Worm (Caenorhabditis elegans): ENCODE results near the gene Y94H6A.2.

Y94H6A.2 gene

DNA sequence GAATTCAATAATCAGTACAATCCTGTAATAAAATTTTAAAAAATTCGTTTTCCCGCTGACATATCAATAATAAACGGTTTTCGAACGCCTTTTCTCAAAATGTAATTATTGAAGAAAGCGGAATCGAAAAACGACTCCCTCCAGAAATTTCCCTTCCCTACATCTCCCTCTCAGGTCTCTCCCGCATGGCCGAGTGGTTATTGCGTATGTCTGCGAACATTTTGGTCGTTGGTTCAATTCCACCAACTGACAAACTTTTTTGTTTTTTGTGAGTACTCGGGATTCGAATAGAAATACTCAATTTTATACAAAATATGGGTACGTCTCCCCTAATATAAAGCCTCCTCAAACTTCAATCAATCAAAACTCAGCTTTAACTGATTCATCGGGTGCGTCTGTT, 9.9 kb downstream of the Y94H6A.2 start:
- TF ChIP-seq M03D4.4 (tag; optimal IDR thresholded peaks at IDR 0.05) (peak; percentile 29), drap-1 (GFP tag; optimal IDR thresholded peaks at IDR 0.05) (peak; percentile 1), sptf-1 (tag; optimal IDR thresholded peaks at IDR 0.05) (peak; percentile 27)

DNA sequence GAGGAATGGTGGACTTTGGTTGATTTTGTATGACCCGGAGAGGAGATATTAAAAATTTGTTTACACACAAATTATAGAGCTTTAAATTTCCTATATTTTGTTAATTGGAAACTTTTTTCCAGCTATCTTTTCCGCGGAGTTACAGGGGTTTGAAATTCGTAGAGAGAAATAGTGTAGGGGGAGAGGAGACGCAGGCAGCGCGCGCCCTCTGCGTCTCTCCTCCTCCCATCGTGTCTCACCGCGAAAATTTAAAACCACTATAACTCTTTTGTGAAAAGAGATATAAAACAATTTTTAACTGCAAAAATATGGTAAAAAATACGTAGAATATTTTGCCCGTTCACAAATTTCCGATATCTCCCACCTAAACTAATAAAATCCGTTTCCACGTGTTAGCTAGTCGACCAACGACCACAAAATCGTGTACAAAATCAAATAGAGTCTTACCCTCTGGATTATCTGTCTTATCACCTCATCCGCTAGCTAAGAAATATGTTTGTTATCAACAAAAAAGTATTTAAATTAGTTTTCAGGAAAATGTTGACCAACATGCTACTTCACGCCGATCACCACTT, 12.5 kb downstream of the Y94H6A.2 start, which contains the start of gene nhr-277:
Gene nhr-277, plus strand, starts transcription at position 525 of the 575 bp plus-strand sequence.
- TF ChIP-seq ceh-83 (GFP tag; optimal IDR thresholded peaks at IDR 0.05) = no peak
- no peak for TF ChIP-seq lin-13 (tag; optimal IDR thresholded peaks at IDR 0.05)
- TF ChIP-seq nhr-76 (tag; optimal IDR thresholded peaks at IDR 0.05) = no peak
- TF ChIP-seq sptf-1 (tag; optimal IDR thresholded peaks at IDR 0.05) = no peak
- TF ChIP-seq nhr-2 (tag; optimal IDR thresholded peaks at IDR 0.05) = no peak
- no peak for TF ChIP-seq nhr-237 (tag; optimal IDR thresholded peaks at IDR 0.05)
- no peak for TF ChIP-seq flh-1 (GFP tag; optimal IDR thresholded peaks at IDR 0.05)
- no peak for TF ChIP-seq zip-8 (tag; optimal IDR thresholded peaks at IDR 0.05)
- TF ChIP-seq ham-2 (GFP tag; optimal IDR thresholded peaks at IDR 0.05) = no peak
- no peak for TF ChIP-seq snpc-4 (tag; optimal IDR thresholded peaks at IDR 0.05)
- no peak for TF ChIP-seq nhr-28 (tag; optimal IDR thresholded peaks at IDR 0.05)
- no peak for TF ChIP-seq drap-1 (GFP tag; optimal IDR thresholded peaks at IDR 0.05)
- no peak for TF ChIP-seq unc-120 (tag; optimal IDR thresholded peaks at IDR 0.05; ENCODE audit: poor library complexity, severe bottlenecking)
- TF ChIP-seq M03D4.4 (tag; optimal IDR thresholded peaks at IDR 0.05) = no peak
- TF ChIP-seq mls-2 (tag; optimal IDR thresholded peaks at IDR 0.05) = no peak
- TF ChIP-seq unc-62 (GFP tag; optimal IDR thresholded peaks at IDR 0.05) = no peak
- no peak for TF ChIP-seq cnd-1 (tag; optimal IDR thresholded peaks at IDR 0.05)
- no peak for TF ChIP-seq elt-1 (tag; optimal IDR thresholded peaks at IDR 0.05; ENCODE audit: borderline replicate concordance, insufficient read depth)

DNA sequence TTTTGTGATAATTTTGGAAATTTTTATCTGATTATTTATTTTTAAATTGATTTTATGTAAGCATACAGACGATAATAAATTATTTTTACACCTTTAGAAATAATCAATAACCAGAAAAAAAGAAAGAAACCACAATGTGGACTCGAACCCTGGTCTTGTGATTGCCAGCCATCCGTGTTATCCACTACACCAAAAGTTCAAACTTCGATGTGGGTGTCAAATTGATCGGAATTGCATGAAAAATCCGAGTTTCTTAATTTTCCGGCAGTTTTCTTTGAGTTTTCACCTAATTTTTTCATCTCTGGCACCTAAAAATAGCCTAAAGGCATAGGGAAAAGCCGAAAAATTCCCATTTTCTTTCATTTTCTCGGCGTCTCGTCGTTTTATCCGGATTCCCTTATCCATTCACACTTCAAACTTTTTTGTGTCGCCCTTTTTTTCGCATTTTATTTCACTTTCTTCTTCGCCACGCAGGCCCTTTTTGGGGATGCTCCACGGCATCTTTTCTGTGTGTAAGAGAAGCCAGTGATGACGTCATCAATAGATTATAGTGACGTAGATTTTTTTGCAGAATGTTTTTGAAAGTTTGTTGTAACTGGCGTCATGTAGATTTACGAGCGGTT, 17.4 kb downstream of the Y94H6A.2 start:
- TF ChIP-seq elt-3 (tag; optimal IDR thresholded peaks at IDR 0.05) (no peak), zip-8 (tag; optimal IDR thresholded peaks at IDR 0.05) (peak; percentile 88)

DNA sequence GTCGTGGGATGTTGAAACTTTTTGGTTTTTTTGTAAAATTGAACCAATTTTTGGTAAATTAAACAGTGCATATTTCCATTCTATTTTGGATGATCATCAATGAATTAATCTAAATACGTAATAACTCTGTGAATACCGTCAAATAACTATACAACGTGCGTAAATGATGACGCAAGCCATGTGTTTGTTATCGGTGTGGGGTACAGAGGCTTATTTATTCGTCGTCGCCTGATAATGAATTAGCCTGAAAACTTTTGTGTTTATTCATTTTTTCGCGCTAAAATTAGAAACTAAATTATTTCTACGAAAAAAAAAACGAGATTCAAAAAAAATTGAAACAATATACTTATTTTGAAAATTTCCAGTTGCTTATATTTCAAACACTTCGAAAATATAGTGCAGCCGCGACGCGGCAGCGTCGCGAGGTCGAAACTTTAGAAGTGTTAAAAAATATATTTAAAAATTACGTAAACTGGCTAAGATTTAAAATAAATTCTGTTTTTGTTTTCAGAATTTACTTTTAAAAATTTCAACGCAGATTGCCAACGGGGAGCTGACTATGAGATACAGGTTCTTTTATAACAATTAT, 18.9 kb downstream of the Y94H6A.2 start:
- TF ChIP-seq ceh-39 (tag; optimal IDR thresholded peaks at IDR 0.05) (no peak), ceh-83 (GFP tag; optimal IDR thresholded peaks at IDR 0.05) (no peak), ztf-11 (tag; optimal IDR thresholded peaks at IDR 0.05) (no peak), bed-3 (GFP tag; optimal IDR thresholded peaks at IDR 0.05) (no peak), mls-2 (tag; optimal IDR thresholded peaks at IDR 0.05) (no peak), sptf-1 (tag; optimal IDR thresholded peaks at IDR 0.05) (no peak), zip-8 (tag; optimal IDR thresholded peaks at IDR 0.05) (peak; percentile 28), nhr-2 (tag; optimal IDR thresholded peaks at IDR 0.05) (no peak)

DNA sequence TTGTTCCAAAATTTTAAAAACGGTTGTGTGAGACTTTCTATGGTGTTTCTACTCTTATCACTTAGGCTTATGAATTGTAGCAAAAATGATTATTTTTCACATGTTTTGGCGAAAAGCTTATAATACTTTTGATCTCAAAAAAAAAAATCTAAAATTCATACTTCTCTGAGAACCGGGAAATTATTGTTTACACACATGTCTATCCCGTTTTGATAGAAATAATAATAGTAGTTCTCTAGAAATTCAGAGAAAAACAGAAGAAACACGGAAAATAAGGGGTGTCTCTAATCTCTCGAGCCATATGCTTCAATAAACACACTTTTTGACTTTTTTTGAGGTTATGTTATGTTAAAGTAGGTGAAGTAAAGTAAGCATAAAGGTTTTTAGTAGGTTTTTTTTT, 20.5 kb downstream of the Y94H6A.2 start:
- TF ChIP-seq nhr-2 (tag; optimal IDR thresholded peaks at IDR 0.05) (no peak), mab-5 (tag; optimal IDR thresholded peaks at IDR 0.05) (no peak), blmp-1 (tag; optimal IDR thresholded peaks at IDR 0.05) (no peak), elt-1 (tag; optimal IDR thresholded peaks at IDR 0.05; ENCODE audit: borderline replicate concordance, insufficient read depth) (no peak), sem-2 (GFP tag; optimal IDR thresholded peaks at IDR 0.05) (no peak), elt-3 (tag; optimal IDR thresholded peaks at IDR 0.05) (no peak), zip-8 (tag; optimal IDR thresholded peaks at IDR 0.05) (no peak), unc-39 (tag; optimal IDR thresholded peaks at IDR 0.05) (no peak), bed-3 (GFP tag; optimal IDR thresholded peaks at IDR 0.05) (no peak), ztf-11 (tag; optimal IDR thresholded peaks at IDR 0.05) (no peak), hlh-1 (tag; optimal IDR thresholded peaks at IDR 0.05) (no peak), lin-32 (GFP tag; optimal IDR thresholded peaks at IDR 0.05) (no peak), nhr-76 (tag; optimal IDR thresholded peaks at IDR 0.05) (no peak), ceh-83 (GFP tag; optimal IDR thresholded peaks at IDR 0.05) (no peak)

ce11 chrIV:2751568-2751967, 21.5 kb downstream of the Y94H6A.2 start, which contains the start of gene Y54G2A.41:
Y54G2A.41 (plus strand) TSS chrIV:2751868.
- TF ChIP-seq mep-1 (tag; optimal IDR thresholded peaks at IDR 0.05) (no peak), zip-8 (tag; optimal IDR thresholded peaks at IDR 0.05) (no peak), ham-2 (GFP tag; optimal IDR thresholded peaks at IDR 0.05) (no peak)
